Fruit fly (Drosophila melanogaster) whole organism, wandering third instar larva: Measurements from ENCODE around the gene Polr3I.
A peak's percentile ranks its signal among the peaks of the same experiment; 100 is the strongest.

Experiments used
- Abd-B ChIP-seq: fragments of >200 bp; optimal IDR thresholded peaks from 2 replicates; lab custom pipeline; 2017; ENCODE audit warnings: missing biosample characterization, missing genetic modification characterization
- CG9705 ChIP-seq: fragments of 200-800 bp; sonication (Bioruptor generic); optimal IDR thresholded peaks from 2 replicates; lab custom pipeline; 2018; ENCODE audit warnings: missing biosample characterization, mild to moderate bottlenecking, missing genetic modification characterization
- Dfd ChIP-seq: fragments of >200 bp; optimal IDR thresholded peaks from 2 replicates; lab custom pipeline; 2017; ENCODE audit warnings: missing biosample characterization, missing genetic modification characterization
- Sp1 ChIP-seq: fragments of 200-800 bp; sonication (Bioruptor generic); optimal IDR thresholded peaks from 3 replicates; lab custom pipeline; 2019; ENCODE audit warnings: missing biosample characterization, mild to moderate bottlenecking, missing genetic modification characterization, moderate library complexity
- foxo ChIP-seq, 2 experiments: fragments of 200-800 bp; sonication (Bioruptor generic); optimal IDR thresholded peaks; 2 replicates in 1 of 2; 3 replicates in 1 of 2; lab custom pipeline; 2016 to 2017; ENCODE audit warnings: missing biosample characterization in 2 of 2, missing genetic modification characterization in 2 of 2
- lola ChIP-seq: fragments of >200 bp; optimal IDR thresholded peaks from 2 replicates; lab custom pipeline; 2017; ENCODE audit warnings: missing biosample characterization, missing genetic modification characterization
- psq ChIP-seq: fragments of 200-800 bp; sonication (Bioruptor generic); optimal IDR thresholded peaks from 3 replicates; lab custom pipeline; 2017; ENCODE audit warnings: missing biosample characterization, mild to moderate bottlenecking, missing genetic modification characterization, moderate library complexity

dm6 chrX:16873053-16873452 lies 11.3 kb upstream of the Polr3I start:
- TF ChIP-seq Sp1 (GFP tag; lab: Kevin White, UChicago) (peak; percentile 33), lola (no peak), Abd-B (GFP tag; lab: Kevin White, UChicago) (no peak), foxo (GFP tag; optimal IDR thresholded peaks at IDR 0.05; lab: Kevin White, UChicago) (no peak), psq (GFP tag; lab: Kevin White, UChicago) (peak; percentile 19), CG9705 (GFP tag; lab: Kevin White, UChicago) (no peak), Dfd (GFP tag; lab: Kevin White, UChicago) (no peak)
